Fruit fly (Drosophila melanogaster) whole organism, pupa: ENCODE data around the gene mld.

ENCODE experiments used
- CG10348 ChIP-seq: fragments of 200-800 bp; sonication (Bioruptor generic); IDR thresholded peaks from 2 replicates; pipeline ENCODE4 v1.3.6; 2022; ENCODE audit warnings: missing biosample characterization, missing genetic modification characterization
- CG12605 ChIP-seq: fragments of 200-800 bp; sonication (Bioruptor generic); IDR thresholded peaks from 2 replicates; pipeline ENCODE4 v1.3.6; 2022; ENCODE audit warnings: missing biosample characterization, missing genetic modification characterization
- CG13204 ChIP-seq: fragments of 200-800 bp; sonication (Bioruptor generic); optimal IDR thresholded peaks from 2 replicates; lab custom pipeline; 2018; ENCODE audit warnings: missing biosample characterization, mild to moderate bottlenecking, missing genetic modification characterization, moderate library complexity
- CG14655 ChIP-seq: fragments of 200-800 bp; sonication (Bioruptor generic); optimal IDR thresholded peaks from 3 replicates; lab custom pipeline; 2017; ENCODE audit warnings: mild to moderate bottlenecking, missing biosample characterization, missing genetic modification reagents, missing genetic modification characterization
- CG15710 ChIP-seq: fragments of 200-800 bp; sonication (Bioruptor generic); optimal IDR thresholded peaks from 2 replicates; lab custom pipeline; 2018; ENCODE audit warnings: missing biosample characterization, mild to moderate bottlenecking, missing genetic modification characterization, moderate library complexity
- CG17806 ChIP-seq: fragments of 200-800 bp; sonication (Bioruptor generic); optimal IDR thresholded peaks from 2 replicates; lab custom pipeline; 2018; ENCODE audit warnings: missing biosample characterization, mild to moderate bottlenecking, missing genetic modification characterization, moderate library complexity
- CG32121 ChIP-seq: fragments of 200-800 bp; sonication (Bioruptor generic); IDR thresholded peaks from 2 replicates; pipeline ENCODE4 v1.3.6; 2022; ENCODE audit warnings: missing biosample characterization, missing genetic modification characterization
- CG34367 ChIP-seq: fragments of 200-800 bp; sonication (Bioruptor generic); optimal IDR thresholded peaks from 2 replicates; lab custom pipeline; 2018; ENCODE audit warnings: missing biosample characterization, mild to moderate bottlenecking, missing genetic modification characterization
- CG4496 ChIP-seq: fragments of 200-800 bp; sonication (Bioruptor generic); IDR thresholded peaks from 3 replicates; pipeline ENCODE4 v1.3.6; 2022; ENCODE audit warnings: missing biosample characterization, missing genetic modification characterization
- CG8159 ChIP-seq: fragments of 200-800 bp; sonication (Bioruptor generic); optimal IDR thresholded peaks from 3 replicates; lab custom pipeline; 2018; ENCODE audit warnings: missing biosample characterization, mild to moderate bottlenecking, missing genetic modification characterization, moderate library complexity
- CG8301 ChIP-seq: fragments of 200-800 bp; sonication (Bioruptor generic); optimal IDR thresholded peaks from 2 replicates; lab custom pipeline; 2018; ENCODE audit warnings: missing biosample characterization, mild to moderate bottlenecking, missing genetic modification characterization
- CG9948 ChIP-seq: fragments of 200-800 bp; sonication (Bioruptor generic); optimal IDR thresholded peaks from 2 replicates; lab custom pipeline; 2018; ENCODE audit warnings: missing biosample characterization, mild to moderate bottlenecking, missing genetic modification characterization, moderate library complexity
- D1 ChIP-seq: fragments of 200-800 bp; sonication (Bioruptor generic); optimal IDR thresholded peaks from 2 replicates; lab custom pipeline; 2018; ENCODE audit warnings: missing biosample characterization, mild to moderate bottlenecking, missing genetic modification characterization, moderate library complexity
- EcR ChIP-seq: fragments of 200-800 bp; sonication (Bioruptor generic); optimal IDR thresholded peaks from 3 replicates; lab custom pipeline; 2019; ENCODE audit warnings: missing biosample characterization, missing genetic modification characterization, mild to moderate bottlenecking, moderate library complexity, missing genetic modification reagents
- Ets98B ChIP-seq: fragments of 200-800 bp; sonication (Bioruptor generic); IDR thresholded peaks from 2 replicates; pipeline ENCODE4 v1.3.6; 2022; ENCODE audit warnings: missing biosample characterization, missing genetic modification characterization
- Pif1A ChIP-seq: fragments of 200-800 bp; sonication (Bioruptor generic); optimal IDR thresholded peaks from 3 replicates; lab custom pipeline; 2016; ENCODE audit warnings: missing biosample characterization, missing genetic modification characterization
- Pif1B ChIP-seq: fragments of 200-800 bp; sonication (Bioruptor generic); optimal IDR thresholded peaks from 3 replicates; lab custom pipeline; 2016; ENCODE audit warnings: missing biosample characterization, missing genetic modification characterization
- Snoo ChIP-seq: fragments of 200-800 bp; sonication (Bioruptor generic); optimal IDR thresholded peaks from 3 replicates; lab custom pipeline; 2017; ENCODE audit warnings: missing biosample characterization, mild to moderate bottlenecking, missing genetic modification characterization, inconsistent platforms
- fd96Ca ChIP-seq: fragments of 200-800 bp; sonication (Bioruptor generic); IDR thresholded peaks from 3 replicates; pipeline ENCODE4 v1.3.6; 2022; ENCODE audit warnings: missing biosample characterization, missing genetic modification characterization
- gl ChIP-seq: fragments of 200-800 bp; sonication (Bioruptor generic); optimal IDR thresholded peaks from 2 replicates; lab custom pipeline; 2018; ENCODE audit warnings: missing biosample characterization, mild to moderate bottlenecking, missing genetic modification characterization
- rn ChIP-seq: fragments of 200-800 bp; sonication (Bioruptor generic); IDR thresholded peaks from 2 replicates; pipeline ENCODE4 v1.3.6; 2022; ENCODE audit warnings: missing biosample characterization, missing genetic modification characterization

Gene mld

dm6 chr3R:24575787-24576413 lies 9.6 kb upstream of the mld start:
- no peak for TF ChIP-seq gl (tag; lab: Kevin White, UChicago)
- TF ChIP-seq CG13204 (GFP tag; lab: Kevin White, UChicago) = no peak
- TF ChIP-seq D1 (tag; lab: Kevin White, UChicago) = no peak
- no peak for TF ChIP-seq Ets98B
- TF ChIP-seq CG8301 (tag; lab: Kevin White, UChicago) = no peak
- TF ChIP-seq Pif1B (GFP tag; lab: Kevin White, UChicago) = no peak
- no peak for TF ChIP-seq CG15710 (tag; lab: Kevin White, UChicago)
- TF ChIP-seq Snoo = no peak
- no peak for TF ChIP-seq CG9948
- TF ChIP-seq Pif1A (GFP tag; lab: Kevin White, UChicago) = no peak
- TF ChIP-seq CG8159 (tag; lab: Kevin White, UChicago) = no peak
- TF ChIP-seq EcR (GFP tag; lab: Kevin White, UChicago) = no peak
- TF ChIP-seq CG12605 (GFP tag; lab: Robert Waterston, UW) = no peak
- TF ChIP-seq CG10348 (GFP tag; lab: Robert Waterston, UW) = no peak
- TF ChIP-seq rn (GFP tag; lab: Robert Waterston, UW) = no peak

dm6 chr3R:24577355-24577754 lies 8.1 kb upstream of the mld start:
- TF ChIP-seq D1 (tag; lab: Kevin White, UChicago) (no peak), EcR (GFP tag; lab: Kevin White, UChicago) (no peak), CG32121 (GFP tag; lab: Robert Waterston, UW) (no peak), CG10348 (GFP tag; lab: Robert Waterston, UW) (no peak), Pif1B (GFP tag; lab: Kevin White, UChicago) (no peak), CG34367 (tag; lab: Kevin White, UChicago) (no peak), Snoo (no peak), CG8301 (tag; lab: Kevin White, UChicago) (no peak), Ets98B (no peak)

- peak; percentile 7 for TF ChIP-seq Snoo
- no peak for TF ChIP-seq Pif1B (GFP tag; lab: Kevin White, UChicago)
- peak; percentile 21 for TF ChIP-seq CG8159 (tag; lab: Kevin White, UChicago)
- no peak for TF ChIP-seq CG15710 (tag; lab: Kevin White, UChicago)
- no peak for TF ChIP-seq CG4496 (GFP tag; lab: Robert Waterston, UW)
Measured at dm6 chr3R:24580067-24580962, 5.1 kb upstream of the mld start.

dm6 chr3R:24580963-24581277 lies 4.5 kb upstream of the mld start:
- TF ChIP-seq CG34367 (tag; lab: Kevin White, UChicago) (no peak), CG13204 (GFP tag; lab: Kevin White, UChicago) (no peak), CG4496 (GFP tag; lab: Robert Waterston, UW) (no peak), Pif1A (GFP tag; lab: Kevin White, UChicago) (no peak), CG17806 (no peak), Ets98B (no peak), CG14655 (GFP tag; lab: Kevin White, UChicago) (no peak), CG12605 (GFP tag; lab: Robert Waterston, UW) (no peak), fd96Ca (GFP tag; lab: Robert Waterston, UW) (no peak), EcR (GFP tag; lab: Kevin White, UChicago) (no peak), CG8301 (tag; lab: Kevin White, UChicago) (no peak), CG9948 (no peak), gl (tag; lab: Kevin White, UChicago) (no peak), CG8159 (tag; lab: Kevin White, UChicago) (no peak), rn (GFP tag; lab: Robert Waterston, UW) (no peak), CG10348 (GFP tag; lab: Robert Waterston, UW) (no peak), Pif1B (GFP tag; lab: Kevin White, UChicago) (no peak), CG32121 (GFP tag; lab: Robert Waterston, UW) (no peak), CG15710 (tag; lab: Kevin White, UChicago) (no peak), D1 (tag; lab: Kevin White, UChicago) (no peak)

- TF ChIP-seq Pif1B (GFP tag; lab: Kevin White, UChicago) = no peak
- no peak for TF ChIP-seq rn (GFP tag; lab: Robert Waterston, UW)
- no peak for TF ChIP-seq CG32121 (GFP tag; lab: Robert Waterston, UW)
- no peak for TF ChIP-seq CG4496 (GFP tag; lab: Robert Waterston, UW)
- TF ChIP-seq D1 (tag; lab: Kevin White, UChicago) = peak; percentile 41
- TF ChIP-seq fd96Ca (GFP tag; lab: Robert Waterston, UW) = no peak
- no peak for TF ChIP-seq CG12605 (GFP tag; lab: Robert Waterston, UW)
- peak; percentile 12 for TF ChIP-seq EcR (GFP tag; lab: Kevin White, UChicago)
- no peak for TF ChIP-seq Pif1A (GFP tag; lab: Kevin White, UChicago)
- no peak for TF ChIP-seq CG17806
- no peak for TF ChIP-seq gl (tag; lab: Kevin White, UChicago)
- TF ChIP-seq CG15710 (tag; lab: Kevin White, UChicago) = no peak
- no peak for TF ChIP-seq CG8301 (tag; lab: Kevin White, UChicago)
- no peak for TF ChIP-seq CG9948
- peak; percentile 75 for TF ChIP-seq CG13204 (GFP tag; lab: Kevin White, UChicago)
- no peak for TF ChIP-seq CG8159 (tag; lab: Kevin White, UChicago)
- peak; percentile 11 for TF ChIP-seq CG14655 (GFP tag; lab: Kevin White, UChicago)
- no peak for TF ChIP-seq Snoo
- no peak for TF ChIP-seq CG34367 (tag; lab: Kevin White, UChicago)
- no peak for TF ChIP-seq Ets98B
- no peak for TF ChIP-seq CG10348 (GFP tag; lab: Robert Waterston, UW)
Measured at dm6 chr3R:24581891-24582668, 3.4 kb upstream of the mld start.
